Fruit fly (Drosophila melanogaster) whole organism, embryonic: ENCODE data around the gene blp.

Experiments
- Adf1 ChIP-seq: fragments of 200-800 bp; sonication (Bioruptor generic); IDR thresholded peaks from 2 replicates; pipeline ENCODE4 v1.3.6; 2022; ENCODE audit warnings: missing biosample characterization, missing genetic modification characterization
- Awh ChIP-seq: fragments of 200-800 bp; sonication (Bioruptor generic); IDR thresholded peaks from 2 replicates; pipeline ENCODE4, ENCODE4 v1.3.6; 2022; ENCODE audit warnings: missing biosample characterization, missing genetic modification characterization
- Bgb ChIP-seq: fragments of 200-800 bp; sonication (Bioruptor generic); IDR thresholded peaks from 2 replicates; pipeline ENCODE4 v1.3.6; 2022; ENCODE audit warnings: missing biosample characterization, missing genetic modification characterization; ENCODE audit not compliant: partially characterized antibody
- CG1024 ChIP-seq: fragments of 200-800 bp; sonication (Bioruptor generic); IDR thresholded peaks from 2 replicates; pipeline ENCODE4 v1.3.6; 2022; ENCODE audit warnings: missing biosample characterization, missing genetic modification characterization
- CG12769 ChIP-seq: fragments of 200-800 bp; sonication (Bioruptor generic); optimal IDR thresholded peaks from 2 replicates; lab custom pipeline; 2019; ENCODE audit warnings: missing biosample characterization, mild to moderate bottlenecking, missing genetic modification characterization, moderate library complexity
- CG17359 ChIP-seq: fragments of 200-800 bp; sonication (Bioruptor generic); optimal IDR thresholded peaks from 3 replicates; lab custom pipeline; 2018; ENCODE audit warnings: missing biosample characterization, mild to moderate bottlenecking, missing genetic modification characterization, moderate library complexity
- CG17385 ChIP-seq: fragments of 200-800 bp; sonication (Bioruptor generic); optimal IDR thresholded peaks from 3 replicates; lab custom pipeline; 2018; ENCODE audit warnings: missing biosample characterization, mild to moderate bottlenecking, missing genetic modification characterization
- CG17612 ChIP-seq: fragments of 200-800 bp; sonication (Bioruptor generic); IDR thresholded peaks from 2 replicates; pipeline ENCODE4 v1.3.6; 2022; ENCODE audit warnings: missing biosample characterization, missing genetic modification characterization
- CG17829 ChIP-seq: fragments of 200-800 bp; optimal IDR thresholded peaks from 2 replicates; lab custom pipeline; 2019; ENCODE audit warnings: missing biosample characterization, mild to moderate bottlenecking, missing genetic modification characterization, moderate library complexity
- CG2199 ChIP-seq: fragments of 200-800 bp; sonication (Bioruptor generic); IDR thresholded peaks from 3 replicates; pipeline ENCODE4 v1.3.6; 2022; ENCODE audit warnings: missing biosample characterization, missing genetic modification characterization
- CG3163 ChIP-seq: fragments of 200-800 bp; sonication (Bioruptor generic); optimal IDR thresholded peaks from 3 replicates; lab custom pipeline; 2016; ENCODE audit warnings: missing biosample characterization, missing genetic modification characterization
- CG32767 ChIP-seq: fragments of 200-800 bp; sonication (Bioruptor generic); IDR thresholded peaks from 2 replicates; pipeline ENCODE4 v1.3.6; 2022; ENCODE audit warnings: missing biosample characterization, missing genetic modification characterization
- CG34422 ChIP-seq: fragments of 200-800 bp; sonication (Bioruptor generic); IDR thresholded peaks from 3 replicates; pipeline ENCODE4 v1.3.6; 2022; ENCODE audit warnings: missing biosample characterization, missing genetic modification characterization
- CG42726 ChIP-seq: fragments of 200-800 bp; sonication (Bioruptor generic); IDR thresholded peaks from 2 replicates; pipeline ENCODE4 v1.3.6; 2022; ENCODE audit warnings: missing biosample characterization, missing genetic modification characterization; ENCODE audit not compliant: partially characterized antibody
- CG4360 ChIP-seq: fragments of 200-800 bp; sonication (Bioruptor generic); IDR thresholded peaks from 2 replicates; pipeline ENCODE4 v1.3.6; 2022; ENCODE audit warnings: missing biosample characterization, missing genetic modification characterization
- CG4617 ChIP-seq: fragments of 200-800 bp; sonication (Bioruptor generic); optimal IDR thresholded peaks from 3 replicates; lab custom pipeline; 2016; ENCODE audit warnings: missing biosample characterization, missing genetic modification characterization, borderline replicate concordance
- CG6791 ChIP-seq: fragments of 200-800 bp; sonication (Bioruptor generic); IDR thresholded peaks from 3 replicates; pipeline ENCODE4 v1.3.6; 2022; ENCODE audit warnings: missing biosample characterization, missing genetic modification characterization; ENCODE audit not compliant: partially characterized antibody
- CG7357 ChIP-seq: fragments of 200-800 bp; sonication (Bioruptor generic); IDR thresholded peaks from 3 replicates; pipeline ENCODE4 v1.3.6; 2022; ENCODE audit warnings: missing biosample characterization, missing genetic modification characterization
- Dip3 ChIP-seq: fragments of 200-800 bp; sonication (Bioruptor generic); optimal IDR thresholded peaks from 3 replicates; lab custom pipeline; 2016; ENCODE audit warnings: missing biosample characterization, missing genetic modification characterization
- Eip74EF ChIP-seq, 2 experiments: fragments of 200-800 bp in 1 of 2; fragments of >200 bp in 1 of 2; sonication (Bioruptor generic) in 1 of 2; optimal IDR thresholded peaks; 2 replicates each; lab custom pipeline; 2017 to 2019; ENCODE audit warnings: missing biosample characterization in 2 of 2, missing genetic modification characterization in 2 of 2, mild to moderate bottlenecking in 1 of 2, moderate library complexity in 1 of 2
- Fer3 ChIP-seq: fragments of 200-800 bp; sonication (Bioruptor generic); optimal IDR thresholded peaks from 2 replicates; lab custom pipeline; 2018; ENCODE audit warnings: missing biosample characterization, mild to moderate bottlenecking, missing genetic modification characterization, moderate library complexity
- HHEX ChIP-seq: fragments of 200-800 bp; sonication (Bioruptor generic); optimal IDR thresholded peaks from 3 replicates; lab custom pipeline; 2017; ENCODE audit warnings: missing biosample characterization, mild to moderate bottlenecking, missing genetic modification characterization, missing genetic modification reagents
- HLHmδ ChIP-seq: fragments of 200-800 bp; sonication (Bioruptor generic); optimal IDR thresholded peaks from 2 replicates; lab custom pipeline; 2018; ENCODE audit warnings: missing biosample characterization, mild to moderate bottlenecking, missing genetic modification characterization, moderate library complexity
- MBD-R2 ChIP-seq: fragments of 200-800 bp; sonication (Bioruptor generic); IDR thresholded peaks from 2 replicates; pipeline ENCODE4 v1.3.6; 2022; ENCODE audit warnings: missing biosample characterization, missing genetic modification characterization
- Oaz ChIP-seq: fragments of 200-800 bp; sonication (Bioruptor generic); IDR thresholded peaks from 2 replicates; pipeline ENCODE4 v1.3.6; 2022; ENCODE audit warnings: missing biosample characterization, missing genetic modification characterization
- Rfx ChIP-seq: fragments of 200-800 bp; sonication (Bioruptor generic); IDR thresholded peaks from 2 replicates; pipeline ENCODE4 v1.3.6; 2022; ENCODE audit warnings: missing biosample characterization, missing genetic modification characterization
- Ssrp ChIP-seq: fragments of 200-800 bp; sonication (Bioruptor generic); optimal IDR thresholded peaks from 2 replicates; lab custom pipeline; 2018; ENCODE audit warnings: missing biosample characterization, mild to moderate bottlenecking, missing genetic modification characterization, moderate library complexity
- Stat92E ChIP-seq, 3 experiments: fragments of >200 bp in 2 of 3; fragments of 200-800 bp in 1 of 3; sonication (Bioruptor generic) in 1 of 3; optimal IDR thresholded peaks; 2 replicates each; lab custom pipeline; 2017 to 2019; ENCODE audit warnings: missing biosample characterization in 3 of 3, missing genetic modification characterization in 3 of 3, mild to moderate bottlenecking in 1 of 3, moderate library complexity in 1 of 3
- Trl ChIP-seq, 3 experiments: fragments of >200 bp in 2 of 3; fragments of 200-800 bp in 1 of 3; sonication (Bioruptor generic) in 1 of 3; optimal IDR thresholded peaks; 2 replicates in 1 of 3; 3 replicates in 2 of 3; lab custom pipeline; 2016 to 2017; ENCODE audit warnings: missing biosample characterization in 1 of 3, missing genetic modification characterization in 1 of 3
- amos ChIP-seq: fragments of 200-800 bp; sonication (Bioruptor generic); IDR thresholded peaks from 2 replicates; pipeline ENCODE4 v1.3.6; 2022; ENCODE audit warnings: missing biosample characterization, missing genetic modification characterization; ENCODE audit not compliant: partially characterized antibody
- bsh ChIP-seq, 2 experiments: fragments of 200-800 bp; sonication (Bioruptor generic); optimal IDR thresholded peaks; 2 replicates each; lab custom pipeline; 2017 to 2018; ENCODE audit warnings: mild to moderate bottlenecking in 2 of 2, missing biosample characterization in 2 of 2, missing genetic modification characterization in 2 of 2, moderate library complexity in 1 of 2
- btn ChIP-seq: fragments of 200-800 bp; sonication (Bioruptor generic); optimal IDR thresholded peaks from 2 replicates; lab custom pipeline; 2016; ENCODE audit warnings: missing biosample characterization, missing genetic modification characterization
- chn ChIP-seq: fragments of 200-800 bp; sonication (Bioruptor generic); optimal IDR thresholded peaks from 2 replicates; lab custom pipeline; 2016; ENCODE audit warnings: missing biosample characterization, missing genetic modification characterization
- ci ChIP-seq: fragments of 200-800 bp; sonication (Bioruptor generic); IDR thresholded peaks from 3 replicates; pipeline ENCODE4 v1.3.6; 2022; ENCODE audit warnings: missing biosample characterization, missing genetic modification characterization
- dpn ChIP-seq, 2 experiments: fragments of 200-800 bp; sonication (Bioruptor generic); optimal IDR thresholded peaks; 3 replicates each; lab custom pipeline; 2016; ENCODE audit warnings: missing biosample characterization in 2 of 2, missing genetic modification characterization in 2 of 2
- eyg ChIP-seq: fragments of 200-800 bp; sonication (Bioruptor generic); optimal IDR thresholded peaks from 3 replicates; lab custom pipeline; 2016; ENCODE audit warnings: missing biosample characterization, missing genetic modification characterization
- kni ChIP-seq: fragments of 200-800 bp; sonication (Bioruptor generic); optimal IDR thresholded peaks from 3 replicates; lab custom pipeline; 2017; ENCODE audit warnings: mild to moderate bottlenecking, missing biosample characterization, missing genetic modification reagents, missing genetic modification characterization
- knrl ChIP-seq: fragments of 200-800 bp; sonication (Bioruptor generic); IDR thresholded peaks from 3 replicates; pipeline ENCODE4 v1.3.6; 2022; ENCODE audit warnings: missing biosample characterization, missing genetic modification characterization; ENCODE audit not compliant: partially characterized antibody
- nmo ChIP-seq: fragments of 200-800 bp; sonication (Bioruptor generic); optimal IDR thresholded peaks from 2 replicates; lab custom pipeline; 2018; ENCODE audit warnings: missing biosample characterization, mild to moderate bottlenecking, missing genetic modification characterization, moderate library complexity
- pros ChIP-seq: fragments of 200-800 bp; sonication (Bioruptor generic); optimal IDR thresholded peaks from 3 replicates; lab custom pipeline; 2019; ENCODE audit warnings: missing biosample characterization, mild to moderate bottlenecking, missing genetic modification characterization, moderate library complexity
- sens ChIP-seq: fragments of 200-800 bp; sonication (Bioruptor generic); peaks from one replicate; lab custom pipeline; 2016; ENCODE audit warnings: missing biosample characterization, missing genetic modification characterization
- slbo ChIP-seq: fragments of 200-800 bp; sonication (Bioruptor generic); IDR thresholded peaks from 2 replicates; pipeline ENCODE4 v1.3.6; 2022; ENCODE audit warnings: missing biosample characterization, missing genetic modification characterization
- so ChIP-seq: fragments of 200-800 bp; sonication (Bioruptor generic); IDR thresholded peaks from 3 replicates; pipeline ENCODE4 v1.3.6; 2022; ENCODE audit warnings: missing biosample characterization, missing genetic modification characterization
- sr ChIP-seq: fragments of 200-800 bp; sonication (Bioruptor generic); IDR thresholded peaks from 3 replicates; pipeline ENCODE4 v1.3.6; 2022; ENCODE audit warnings: missing biosample characterization, missing genetic modification characterization
- vvl ChIP-seq: fragments of 200-800 bp; sonication (Bioruptor generic); IDR thresholded peaks from 2 replicates; pipeline ENCODE4 v1.3.6; 2022; ENCODE audit warnings: missing biosample characterization, missing genetic modification characterization
- zen ChIP-seq: fragments of 200-800 bp; sonication (Bioruptor generic); optimal IDR thresholded peaks from 3 replicates; lab custom pipeline; 2018; ENCODE audit warnings: missing biosample characterization, mild to moderate bottlenecking, missing genetic modification characterization, moderate library complexity
- zen2 ChIP-seq: fragments of 200-800 bp; sonication (Bioruptor generic); IDR thresholded peaks from 3 replicates; pipeline ENCODE4 v1.3.6; 2022; ENCODE audit warnings: missing biosample characterization, missing genetic modification characterization; ENCODE audit not compliant: partially characterized antibody
- zfh1 ChIP-seq: fragments of 200-800 bp; sonication (Bioruptor generic); IDR thresholded peaks from 3 replicates; pipeline ENCODE4 v1.3.6; 2022; ENCODE audit warnings: missing biosample characterization, missing genetic modification characterization

blp gene

DNA sequence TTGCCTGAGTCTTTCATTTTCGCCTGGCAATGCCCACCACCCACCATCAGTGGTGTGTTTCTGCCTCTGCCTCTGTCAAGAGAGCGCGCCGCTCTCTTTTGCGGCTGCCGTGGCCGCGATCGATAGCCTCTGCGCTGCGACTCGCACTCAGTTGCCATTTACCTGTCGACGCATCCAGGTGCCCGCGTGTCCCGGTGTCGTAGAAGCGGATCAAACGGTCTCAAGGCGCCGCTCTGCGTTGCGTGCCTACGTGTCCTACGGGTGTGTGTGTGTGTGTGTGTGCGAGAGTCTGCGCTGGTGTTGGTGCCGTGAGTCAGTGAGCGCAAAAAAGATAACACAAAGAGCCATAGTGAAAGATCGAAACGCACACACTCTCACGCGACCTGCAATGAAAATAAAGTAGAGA, 12.9 kb upstream of the blp start, which contains the start of gene Fbxl7 (continued):
- TF ChIP-seq HHEX: no peak
- TF ChIP-seq so (GFP tag; lab: Robert Waterston, UW): 0 out of 3 replicates have a peak, but pooled peaks have one; percentile 29
- TF ChIP-seq CG2199: peak; percentile 78; the same call in 1 of the 3 replicates
- TF ChIP-seq CG32767 (GFP tag; lab: Robert Waterston, UW): peak; percentile 36; the same call in 1 of the 2 replicates
- peak; percentile 24; the same call in 1 of the 2 replicates for TF ChIP-seq Adf1 (GFP tag; lab: Robert Waterston, UW)
- TF ChIP-seq ci (GFP tag; lab: Robert Waterston, UW): peak; percentile 69; the same call in 2 of the 3 replicates
- peak; percentile 13 for TF ChIP-seq nmo (GFP tag; lab: Kevin White, UChicago)
- TF ChIP-seq CG34422 (GFP tag; lab: Robert Waterston, UW): 0 out of 3 replicates have a peak, but pooled peaks have one; percentile 32
- TF ChIP-seq CG1024: no peak
- TF ChIP-seq MBD-R2: no peak
- TF ChIP-seq chn (GFP tag; lab: Kevin White, UChicago): peak; percentile 64
- TF ChIP-seq CG17359 (tag; lab: Kevin White, UChicago): no peak
- TF ChIP-seq CG6791: peak; percentile 62; the same call in 1 of the 3 replicates
- peak; percentile 84 for TF ChIP-seq HLHmδ
- TF ChIP-seq pros (GFP tag; lab: Kevin White, UChicago): peak; percentile 84
- no peak for TF ChIP-seq CG7357
- peak; percentile 39; the same call in 1 of the 3 replicates for TF ChIP-seq zfh1 (GFP tag; lab: Robert Waterston, UW)
- no peak for TF ChIP-seq Oaz (GFP tag; lab: Robert Waterston, UW)
- peak; percentile 61; the same call in 2 of the 3 replicates for TF ChIP-seq sr (GFP tag; lab: Robert Waterston, UW)
- peak; percentile 64; the same call in 1 of the 2 replicates for TF ChIP-seq CG42726
- peak; percentile 62 for TF ChIP-seq CG12769
- peak; percentile 35 for TF ChIP-seq amos (GFP tag; lab: Robert Waterston, UW)
- peak; percentile 83 for TF ChIP-seq sens (GFP tag; lab: Kevin White, UChicago)
- peak; percentile 35; the same call in 1 of the 3 replicates for TF ChIP-seq knrl (GFP tag; lab: Robert Waterston, UW)
- TF ChIP-seq CG17829 (tag; lab: Kevin White, UChicago): peak; percentile 38
- TF ChIP-seq Dip3 (GFP tag; lab: Kevin White, UChicago): no peak
- TF ChIP-seq CG4360 (GFP tag; lab: Robert Waterston, UW): peak; percentile 30; the same call in 1 of the 2 replicates
- no peak for TF ChIP-seq eyg (GFP tag; lab: Kevin White, UChicago)
- peak; percentile 46; the same call in 1 of the 2 replicates for TF ChIP-seq Bgb (GFP tag; lab: Robert Waterston, UW)
- peak; percentile 22; the same call in 1 of the 2 replicates for TF ChIP-seq slbo (GFP tag; lab: Robert Waterston, UW)
- TF ChIP-seq Rfx: 0 out of 2 replicates have a peak, but pooled peaks have one; percentile 20
- TF ChIP-seq CG3163: peak; percentile 95
- 0 out of 3 replicates have a peak, but pooled peaks have one; percentile 37 for TF ChIP-seq zen2
- TF ChIP-seq kni (GFP tag; lab: Kevin White, UChicago): peak; percentile 92
- peak in 1 of 3 experiments; percentile 48 for TF ChIP-seq Stat92E (GFP tag; optimal IDR thresholded peaks at IDR 0.05; lab: Kevin White, UChicago)
- TF ChIP-seq CG17385 (GFP tag; lab: Kevin White, UChicago): no peak
- TF ChIP-seq bsh (GFP tag; optimal IDR thresholded peaks at IDR 0.05; lab: Kevin White, UChicago): no peak
- TF ChIP-seq dpn (GFP tag; optimal IDR thresholded peaks at IDR 0.05; lab: Kevin White, UChicago): peak in 1 of 2 experiments; percentile 3
- TF ChIP-seq btn: no peak
- peak; percentile 66 for TF ChIP-seq zen (tag; lab: Kevin White, UChicago)
- TF ChIP-seq CG4617 (GFP tag; lab: Kevin White, UChicago): no peak
- TF ChIP-seq Fer3 (tag; lab: Kevin White, UChicago): no peak
- 0 out of 2 replicates have a peak, but pooled peaks have one; percentile 27 for TF ChIP-seq Awh (GFP tag; lab: Robert Waterston, UW)
- peak; percentile 43 to 78 for TF ChIP-seq Trl (optimal IDR thresholded peaks at IDR 0.05; lab: Kevin White, UChicago)
- peak; percentile 26 for TF ChIP-seq Trl (GFP tag; optimal IDR thresholded peaks at IDR 0.05; lab: Kevin White, UChicago)
- no peak for TF ChIP-seq Eip74EF (GFP tag; optimal IDR thresholded peaks at IDR 0.05; lab: Kevin White, UChicago)
- peak; percentile 61 for TF ChIP-seq vvl
- 0 out of 2 replicates have a peak, but pooled peaks have one; percentile 15 for TF ChIP-seq CG17612 (GFP tag; lab: Robert Waterston, UW)
- no peak for TF ChIP-seq Ssrp (tag; lab: Kevin White, UChicago)
